Worm (Caenorhabditis elegans): Measurements from ENCODE around the gene unc-22.

ce11 chrIV:12043054-12043453 is 32.2 kb upstream of the unc-22 start:
- no peak for TF ChIP-seq blmp-1 (tag; optimal IDR thresholded peaks at IDR 0.05)
- no peak for TF ChIP-seq unc-62 (GFP tag; optimal IDR thresholded peaks at IDR 0.05)
- TF ChIP-seq nhr-2 (tag; optimal IDR thresholded peaks at IDR 0.05): no peak
- TF ChIP-seq mab-5 (tag; optimal IDR thresholded peaks at IDR 0.05): no peak
- no peak for TF ChIP-seq sem-2 (GFP tag; optimal IDR thresholded peaks at IDR 0.05)
